Fruit fly (Drosophila melanogaster) whole organism, prepupa: ENCODE data around the gene CG18476.

Experiments
- Blimp-1 ChIP-seq: fragments of 200-800 bp; sonication (Bioruptor generic); optimal IDR thresholded peaks from 3 replicates; lab custom pipeline; 2017; ENCODE audit warnings: missing biosample characterization, missing genetic modification characterization, mild to moderate bottlenecking, moderate library complexity, missing genetic modification reagents
- CG15336 ChIP-seq: fragments of 200-800 bp; sonication (Bioruptor generic); IDR thresholded peaks from 2 replicates; pipeline ENCODE4 v1.3.6; 2022; ENCODE audit warnings: missing biosample characterization, missing genetic modification characterization
- CG16779 ChIP-seq: fragments of 200-800 bp; sonication (Bioruptor generic); optimal IDR thresholded peaks from 3 replicates; lab custom pipeline; 2017; ENCODE audit warnings: missing biosample characterization, mild to moderate bottlenecking, missing genetic modification characterization
- CG3032 ChIP-seq: fragments of 200-800 bp; optimal IDR thresholded peaks from 2 replicates; lab custom pipeline; 2019; ENCODE audit warnings: missing biosample characterization, mild to moderate bottlenecking, missing genetic modification characterization, moderate library complexity
- CG32006 ChIP-seq: fragments of 200-800 bp; sonication (Bioruptor generic); optimal IDR thresholded peaks from 3 replicates; lab custom pipeline; 2017; ENCODE audit warnings: missing biosample characterization, mild to moderate bottlenecking, missing genetic modification characterization
- CG6163 ChIP-seq: fragments of 200-800 bp; sonication (Bioruptor generic); IDR thresholded peaks from 3 replicates; pipeline ENCODE4 v1.3.6; 2022; ENCODE audit warnings: missing biosample characterization, missing genetic modification characterization
- Eip75B ChIP-seq: fragments of 200-800 bp; sonication (Bioruptor generic); optimal IDR thresholded peaks from 3 replicates; lab custom pipeline; 2016; ENCODE audit warnings: missing biosample characterization, missing genetic modification characterization
- Ets96B ChIP-seq: fragments of 200-800 bp; optimal IDR thresholded peaks from 2 replicates; lab custom pipeline; 2019; ENCODE audit warnings: missing biosample characterization, mild to moderate bottlenecking, missing genetic modification characterization, moderate library complexity
- Hr4 ChIP-seq: fragments of 200-800 bp; sonication (Bioruptor generic); optimal IDR thresholded peaks from 3 replicates; lab custom pipeline; 2016; ENCODE audit warnings: missing biosample characterization, missing genetic modification characterization
- achi ChIP-seq: fragments of 200-800 bp; sonication (Bioruptor generic); optimal IDR thresholded peaks from 3 replicates; lab custom pipeline; 2016; ENCODE audit warnings: missing biosample characterization, missing genetic modification characterization
- dsx ChIP-seq: fragments of 200-800 bp; optimal IDR thresholded peaks from 3 replicates; lab custom pipeline; 2019; ENCODE audit warnings: missing biosample characterization, mild to moderate bottlenecking, missing genetic modification characterization, moderate library complexity; ENCODE audit not compliant: poor library complexity, severe bottlenecking
- esn ChIP-seq: fragments of 200-800 bp; sonication (Bioruptor generic); optimal IDR thresholded peaks from 2 replicates; lab custom pipeline; 2016; ENCODE audit warnings: missing biosample characterization, mild to moderate bottlenecking, missing genetic modification characterization, moderate library complexity

dm6 chr3R:11689900-11690299 is 12.0 kb upstream of the CG18476 start, which contains the start of gene CG6908:
- TF ChIP-seq CG6163 (no peak), CG3032 (no peak), Ets96B (no peak), CG32006 (no peak), Hr4 (GFP tag; lab: Kevin White, UChicago) (no peak), Blimp-1 (no peak), CG15336 (GFP tag; lab: Robert Waterston, UW) (0 out of 2 replicates have a peak, but pooled peaks have one; percentile 24), CG16779 (tag; lab: Kevin White, UChicago) (no peak), dsx (no peak), achi (no peak), esn (no peak), Eip75B (GFP tag; lab: Kevin White, UChicago) (no peak)
